Fruit fly (Drosophila melanogaster) whole organism, prepupa: Measurements from ENCODE around the gene CG8507.

Experiments used
- Blimp-1 ChIP-seq: fragments of 200-800 bp; sonication (Bioruptor generic); optimal IDR thresholded peaks from 3 replicates; lab custom pipeline; 2017; ENCODE audit warnings: missing biosample characterization, missing genetic modification characterization, mild to moderate bottlenecking, moderate library complexity, missing genetic modification reagents
- CG1621 ChIP-seq: fragments of 200-800 bp; sonication (Bioruptor generic); optimal IDR thresholded peaks from 3 replicates; lab custom pipeline; 2018; ENCODE audit warnings: missing biosample characterization, mild to moderate bottlenecking, missing genetic modification characterization
- CG3032 ChIP-seq: fragments of 200-800 bp; optimal IDR thresholded peaks from 2 replicates; lab custom pipeline; 2019; ENCODE audit warnings: missing biosample characterization, mild to moderate bottlenecking, missing genetic modification characterization, moderate library complexity
- CG31627 ChIP-seq: fragments of 200-800 bp; sonication (Bioruptor generic); optimal IDR thresholded peaks from 3 replicates; lab custom pipeline; 2016; ENCODE audit warnings: missing biosample characterization, missing genetic modification characterization
- CG32006 ChIP-seq: fragments of 200-800 bp; sonication (Bioruptor generic); optimal IDR thresholded peaks from 3 replicates; lab custom pipeline; 2017; ENCODE audit warnings: missing biosample characterization, mild to moderate bottlenecking, missing genetic modification characterization
- CG6276 ChIP-seq: fragments of 200-800 bp; sonication (Bioruptor generic); optimal IDR thresholded peaks from 2 replicates; lab custom pipeline; 2017; ENCODE audit warnings: missing biosample characterization, mild to moderate bottlenecking, missing genetic modification characterization
- CG6792 ChIP-seq: fragments of 200-800 bp; sonication (Bioruptor generic); optimal IDR thresholded peaks from 3 replicates; lab custom pipeline; 2016; ENCODE audit warnings: missing biosample characterization, missing genetic modification characterization
- CG6808 ChIP-seq: fragments of 200-800 bp; sonication (Bioruptor generic); optimal IDR thresholded peaks from 3 replicates; lab custom pipeline; 2017; ENCODE audit warnings: missing biosample characterization, missing genetic modification characterization, mild to moderate bottlenecking, moderate library complexity, missing genetic modification reagents
- CG6854 ChIP-seq: fragments of 200-800 bp; sonication (Bioruptor generic); optimal IDR thresholded peaks from 2 replicates; lab custom pipeline; 2017; ENCODE audit warnings: missing biosample characterization, mild to moderate bottlenecking, missing genetic modification characterization
- CG7368 ChIP-seq: fragments of 200-800 bp; sonication (Bioruptor generic); optimal IDR thresholded peaks from 3 replicates; lab custom pipeline; 2016; ENCODE audit warnings: missing biosample characterization, missing genetic modification characterization
- CG8119 ChIP-seq: fragments of 200-800 bp; sonication (Bioruptor generic); IDR thresholded peaks from 3 replicates; pipeline ENCODE4 v1.3.6; 2022; ENCODE audit warnings: missing biosample characterization, missing genetic modification characterization
- Eip78C ChIP-seq: fragments of 200-800 bp; sonication (Bioruptor generic); peaks from one replicate; lab custom pipeline; 2016; ENCODE audit warnings: missing biosample characterization, missing genetic modification characterization
- Eip93F ChIP-seq: fragments of 200-800 bp; sonication (Bioruptor generic); optimal IDR thresholded peaks from 2 replicates; lab custom pipeline; 2016; ENCODE audit warnings: missing biosample characterization, mild to moderate bottlenecking, missing genetic modification characterization
- Ets96B ChIP-seq: fragments of 200-800 bp; optimal IDR thresholded peaks from 2 replicates; lab custom pipeline; 2019; ENCODE audit warnings: missing biosample characterization, mild to moderate bottlenecking, missing genetic modification characterization, moderate library complexity
- Gug ChIP-seq: fragments of 200-800 bp; sonication (Bioruptor generic); IDR thresholded peaks from 2 replicates; pipeline ENCODE4 v1.3.6; 2022; ENCODE audit warnings: missing biosample characterization, missing genetic modification characterization
- Lpt ChIP-seq: fragments of 200-800 bp; sonication (Bioruptor generic); optimal IDR thresholded peaks from 3 replicates; lab custom pipeline; 2016; ENCODE audit warnings: missing biosample characterization, missing genetic modification characterization
- Met ChIP-seq: fragments of 200-800 bp; sonication (Bioruptor generic); optimal IDR thresholded peaks from 3 replicates; lab custom pipeline; 2016; ENCODE audit warnings: missing biosample characterization, missing genetic modification characterization
- Sox102F ChIP-seq: fragments of 200-800 bp; sonication (Bioruptor generic); optimal IDR thresholded peaks from 2 replicates; lab custom pipeline; 2016; ENCODE audit warnings: missing biosample characterization, mild to moderate bottlenecking, missing genetic modification characterization
- Sox14 ChIP-seq: fragments of 200-800 bp; sonication (Bioruptor generic); optimal IDR thresholded peaks from 3 replicates; lab custom pipeline; 2016; ENCODE audit warnings: missing biosample characterization, missing genetic modification characterization
- cyc ChIP-seq: fragments of 200-800 bp; sonication (Bioruptor generic); optimal IDR thresholded peaks from 3 replicates; lab custom pipeline; 2016; ENCODE audit warnings: missing biosample characterization, missing genetic modification characterization
- eg ChIP-seq: fragments of 200-800 bp; sonication (Bioruptor generic); IDR thresholded peaks from 3 replicates; pipeline ENCODE4 v1.3.6; 2022; ENCODE audit warnings: missing biosample characterization, missing genetic modification characterization
- esn ChIP-seq: fragments of 200-800 bp; sonication (Bioruptor generic); optimal IDR thresholded peaks from 2 replicates; lab custom pipeline; 2016; ENCODE audit warnings: missing biosample characterization, mild to moderate bottlenecking, missing genetic modification characterization, moderate library complexity
- fd59A ChIP-seq: fragments of 200-800 bp; sonication (Bioruptor generic); optimal IDR thresholded peaks from 2 replicates; lab custom pipeline; 2017; ENCODE audit warnings: missing biosample characterization, mild to moderate bottlenecking, missing genetic modification characterization, missing genetic modification reagents
- lz ChIP-seq: fragments of 200-800 bp; sonication (Bioruptor generic); optimal IDR thresholded peaks from 3 replicates; lab custom pipeline; 2016; ENCODE audit warnings: missing biosample characterization, missing genetic modification characterization
- net ChIP-seq: fragments of 200-800 bp; sonication (Bioruptor generic); optimal IDR thresholded peaks from 3 replicates; lab custom pipeline; 2016; ENCODE audit warnings: missing biosample characterization, missing genetic modification characterization
- pdm3 ChIP-seq: fragments of 200-800 bp; sonication (Bioruptor generic); optimal IDR thresholded peaks from 3 replicates; lab custom pipeline; 2016; ENCODE audit warnings: missing biosample characterization, missing genetic modification characterization
- ss ChIP-seq, 2 experiments: fragments of 200-800 bp; sonication (Bioruptor generic); optimal IDR thresholded peaks; 2 replicates in 1 of 2; 3 replicates in 1 of 2; lab custom pipeline; 2017 to 2018; ENCODE audit warnings: mild to moderate bottlenecking in 2 of 2, missing biosample characterization in 2 of 2, missing genetic modification characterization in 2 of 2, moderate library complexity in 1 of 2
- topi ChIP-seq: fragments of 200-800 bp; sonication (Bioruptor generic); optimal IDR thresholded peaks from 3 replicates; lab custom pipeline; 2016; ENCODE audit warnings: missing biosample characterization, missing genetic modification characterization

The CG8507 gene

dm6 chr3R:9747272-9747874 is 43.9 kb upstream of the CG8507 start, which contains the start of gene CG12948:
Gene CG12948 (minus strand): TSS chr3R:9747744.
- TF ChIP-seq CG32006 (GFP tag; lab: Kevin White, UChicago) (no peak), CG8119 (GFP tag; lab: Robert Waterston, UW) (peak; percentile 48; the same call in 1 of the 3 replicates), Blimp-1 (GFP tag; lab: Kevin White, UChicago) (peak; percentile 45), CG1621 (peak; percentile 50), net (GFP tag; lab: Kevin White, UChicago) (no peak), CG6808 (GFP tag; lab: Kevin White, UChicago) (no peak), Lpt (GFP tag; lab: Kevin White, UChicago) (peak; percentile 51), Eip93F (GFP tag; lab: Kevin White, UChicago) (peak; percentile 39), CG6276 (GFP tag; lab: Kevin White, UChicago) (no peak), Sox14 (no peak), CG6792 (GFP tag; lab: Kevin White, UChicago) (peak; percentile 49), esn (GFP tag; lab: Kevin White, UChicago) (peak; percentile 80), CG6854 (GFP tag; lab: Kevin White, UChicago) (peak; percentile 69), CG31627 (GFP tag; lab: Kevin White, UChicago) (peak; percentile 60), CG3032 (peak; percentile 64), eg (peak; percentile 47; the same call in 2 of the 3 replicates), Eip78C (GFP tag; lab: Kevin White, UChicago) (peak; percentile 86), Gug (GFP tag; lab: Robert Waterston, UW) (0 out of 2 replicates have a peak, but pooled peaks have one; percentile 14), ss (GFP tag; optimal IDR thresholded peaks at IDR 0.05; lab: Kevin White, UChicago) (no peak), lz (peak; percentile 67)

- no peak for TF ChIP-seq CG32006 (GFP tag; lab: Kevin White, UChicago)
- TF ChIP-seq fd59A (GFP tag; lab: Kevin White, UChicago) = no peak
- no peak for TF ChIP-seq CG6854 (GFP tag; lab: Kevin White, UChicago)
These were observed 43.6 kb upstream of the CG8507 start, which contains the start of gene PpD3 for dm6 chr3R:9747875-9747899. Gene PpD3 (plus strand): TSS chr3R:9747875.

dm6 chr3R:9747900-9748663 is 43.2 kb upstream of the CG8507 start:
- TF ChIP-seq CG8119 (GFP tag; lab: Robert Waterston, UW) (no peak), Eip78C (GFP tag; lab: Kevin White, UChicago) (no peak)

- TF ChIP-seq Met (GFP tag; lab: Kevin White, UChicago) (no peak), Ets96B (tag; lab: Kevin White, UChicago) (no peak), pdm3 (GFP tag; lab: Kevin White, UChicago) (no peak), CG32006 (GFP tag; lab: Kevin White, UChicago) (no peak), topi (GFP tag; lab: Kevin White, UChicago) (no peak), CG6854 (GFP tag; lab: Kevin White, UChicago) (no peak), cyc (GFP tag; lab: Kevin White, UChicago) (no peak), Sox102F (GFP tag; lab: Kevin White, UChicago) (no peak), CG7368 (no peak), ss (GFP tag; optimal IDR thresholded peaks at IDR 0.05; lab: Kevin White, UChicago) (no peak), Lpt (GFP tag; lab: Kevin White, UChicago) (no peak)
These were observed 36.8 kb upstream of the CG8507 start, which contains the start of gene Tti1 for dm6 chr3R:9754487-9754886. Gene Tti1 (minus strand): TSS chr3R:9754686.

dm6 chr3R:9756187-9756586 is 35.1 kb upstream of the CG8507 start, which contains the start of the genes Alg12 and Rpt3R:
Gene Alg12 (plus strand): TSS chr3R:9756491.
Gene Rpt3R (minus strand): TSS chr3R:9756510.
- TF ChIP-seq Gug (GFP tag; lab: Robert Waterston, UW) (no peak), ss (GFP tag; optimal IDR thresholded peaks at IDR 0.05; lab: Kevin White, UChicago) (no peak), CG6792 (GFP tag; lab: Kevin White, UChicago) (no peak)
- TF ChIP-seq, all 60 proteins: peak for 0
